Worm (Caenorhabditis elegans) whole organism, late embryonic: ENCODE measurements around the gene eif-2A.

ENCODE experiments used
- ceh-30 ChIP-seq: fragments of 150-350 bp; optimal IDR thresholded peaks from 2 replicates; lab custom pipeline; 2014; ENCODE audit warnings: missing biosample characterization, missing genetic modification characterization
- ceh-9 ChIP-seq: sonication (generic microtip); optimal IDR thresholded peaks from 2 replicates; lab custom pipeline; 2016; ENCODE audit warnings: mild to moderate bottlenecking, missing genetic modification characterization, inconsistent platforms, missing compliant biosample characterization
- lin-11 ChIP-seq: fragments of 200-800 bp; sonication (Bioruptor generic); optimal IDR thresholded peaks from 2 replicates; lab custom pipeline; 2018; ENCODE audit warnings: mild to moderate bottlenecking, missing genetic modification characterization, missing compliant biosample characterization
- nfya-1 ChIP-seq: sonication (generic microtip); optimal IDR thresholded peaks from 2 replicates; lab custom pipeline; 2017; ENCODE audit warnings: missing genetic modification characterization, mild to moderate bottlenecking, missing compliant biosample characterization, antibody characterized with exemption, moderate library complexity
- nhr-11 ChIP-seq: fragments of 150-350 bp; optimal IDR thresholded peaks from 2 replicates; lab custom pipeline; 2014; ENCODE audit warnings: missing biosample characterization, missing genetic modification characterization
- unc-55 ChIP-seq: sonication (generic microtip); optimal IDR thresholded peaks from 2 replicates; lab custom pipeline; 2017; ENCODE audit warnings: missing biosample characterization, missing genetic modification reagents, missing genetic modification characterization

ce11 chrII:10410989-10411388, 5.6 kb upstream of the eif-2A start, which contains the start of gene E04D5.5:
- TF ChIP-seq ceh-9 (tag; lab: Kevin White, UChicago) (no peak), nhr-11 (tag; lab: Kevin White, UChicago) (no peak), lin-11 (tag; lab: Kevin White, UChicago) (no peak), nfya-1 (tag; lab: Kevin White, UChicago) (no peak), ceh-30 (tag; lab: Kevin White, UChicago) (no peak), unc-55 (GFP tag; lab: Kevin White, UChicago) (no peak)
